Fruit fly (Drosophila melanogaster): ENCODE results near the gene CG4592.
A peak's percentile ranks its signal among the peaks of the same experiment; 100 is the strongest.

Gene CG4592

dm6 chr2L:9908468-9908967 is 12.9 kb upstream of the CG4592 start, which contains the start of gene CG13124 (continued):
- TF ChIP-seq stwl (tag; optimal IDR thresholded peaks at IDR 0.05) (no peak), grn (GFP tag; optimal IDR thresholded peaks at IDR 0.05) (no peak), fu2 (GFP tag; optimal IDR thresholded peaks at IDR 0.05) (no peak), CG3163 (GFP tag; optimal IDR thresholded peaks at IDR 0.05) (peak; percentile 86), CG31388 (GFP tag; optimal IDR thresholded peaks at IDR 0.05) (no peak), CG42726 (GFP tag; IDR thresholded peaks at IDR 0.05; ENCODE audit: partially characterized antibody) (no peak), tna (GFP tag; IDR thresholded peaks at IDR 0.05; ENCODE audit: partially characterized antibody) (0 out of 2 replicates have a peak, but pooled peaks have one; percentile 8), Drgx (GFP tag; IDR thresholded peaks at IDR 0.05) (peak; percentile 57), CrebB (tag; optimal IDR thresholded peaks at IDR 0.05) (peak; percentile 44), kay (GFP tag; optimal IDR thresholded peaks at IDR 0.05) (peak; percentile 43), chinmo (GFP tag; IDR thresholded peaks at IDR 0.05; ENCODE audit: partially characterized antibody) (peak; percentile 80; the same call in 1 of the 4 replicates), pzg (GFP tag; optimal IDR thresholded peaks at IDR 0.05) (no peak), Med (GFP tag) (peak; percentile 34), CG6765 (GFP tag; optimal IDR thresholded peaks at IDR 0.05) (peak; percentile 54), CG13287 (GFP tag; IDR thresholded peaks at IDR 0.05; ENCODE audit: partially characterized antibody) (peak; percentile 44), crol (GFP tag; IDR thresholded peaks at IDR 0.05) (no peak), Neu2 (GFP tag; optimal IDR thresholded peaks at IDR 0.05; ENCODE audit: borderline replicate concordance) (no peak), CG3407 (GFP tag; optimal IDR thresholded peaks at IDR 0.05) (no peak), row (GFP tag; IDR thresholded peaks at IDR 0.05) (peak; percentile 70), cwo (GFP tag; optimal IDR thresholded peaks at IDR 0.05) (no peak), tll (GFP tag; optimal IDR thresholded peaks at IDR 0.05) (no peak), CG9727 (GFP tag; optimal IDR thresholded peaks at IDR 0.05) (no peak), CG32532 (GFP tag; IDR thresholded peaks at IDR 0.05) (peak; percentile 73; the same call in 1 of the 2 replicates), fru (optimal IDR thresholded peaks at IDR 0.05) (no peak), bsh (GFP tag; optimal IDR thresholded peaks at IDR 0.05) (no peak), CG1529 (GFP tag; optimal IDR thresholded peaks at IDR 0.05) (no peak), CG10543 (GFP tag; optimal IDR thresholded peaks at IDR 0.05) (peak; percentile 61), CG7928 (GFP tag; optimal IDR thresholded peaks at IDR 0.05) (no peak), CG4707 (GFP tag; optimal IDR thresholded peaks at IDR 0.05) (no peak), CG30403 (GFP tag; optimal IDR thresholded peaks at IDR 0.05) (no peak), H2.0 (GFP tag; IDR thresholded peaks at IDR 0.05) (no peak), Atf6 (GFP tag; IDR thresholded peaks at IDR 0.05) (peak; percentile 59), pho (GFP tag; optimal IDR thresholded peaks at IDR 0.05) (no peak), D19A (tag; optimal IDR thresholded peaks at IDR 0.05) (no peak), br (optimal IDR thresholded peaks at IDR 0.05) (no peak), gsb (GFP tag; IDR thresholded peaks at IDR 0.05) (peak; percentile 7; the same call in 1 of the 2 replicates), CG8290 (GFP tag; optimal IDR thresholded peaks at IDR 0.05) (no peak), CG8290 (tag; optimal IDR thresholded peaks at IDR 0.05) (peak in 1 of 2 experiments; percentile 46), jing (GFP tag; optimal IDR thresholded peaks at IDR 0.05) (no peak), CG12942 (GFP tag; optimal IDR thresholded peaks at IDR 0.05) (no peak), dimm (GFP tag; IDR thresholded peaks at IDR 0.05) (no peak), CG7372 (GFP tag; IDR thresholded peaks at IDR 0.05) (0 out of 2 replicates have a peak, but pooled peaks have one; percentile 26), NfI (GFP tag; optimal IDR thresholded peaks at IDR 0.05) (peak; percentile 32), CG10565 (GFP tag; optimal IDR thresholded peaks at IDR 0.05) (no peak), CG2202 (tag; optimal IDR thresholded peaks at IDR 0.05) (no peak), CG9932 (GFP tag; IDR thresholded peaks at IDR 0.05) (peak; percentile 53), Opbp (GFP tag; IDR thresholded peaks at IDR 0.05; ENCODE audit: partially characterized antibody) (no peak), CG10147 (GFP tag; optimal IDR thresholded peaks at IDR 0.05) (no peak), CG4617 (GFP tag; optimal IDR thresholded peaks at IDR 0.05; ENCODE audit: borderline replicate concordance) (no peak), Eip74EF (GFP tag; optimal IDR thresholded peaks at IDR 0.05) (no peak)
